Worm (Caenorhabditis elegans) whole organism, L4 larva: ENCODE data around the gene nlp-56.
A peak's percentile ranks its signal among the peaks of the same experiment; 100 is the strongest.

Experiments used
- D1046.2 ChIP-seq: fragments of 200-800 bp; sonication (Bioruptor generic); IDR thresholded peaks from 2 replicates; pipeline ENCODE4 v1.3.6; 2022; ENCODE audit warnings: missing genetic modification characterization, missing compliant biosample characterization
- F26F4.8 ChIP-seq: fragments of 200-800 bp; sonication (Bioruptor generic); conservative IDR thresholded peaks from 2 replicates; pipeline ENCODE4 v1.3.6; 2022; ENCODE audit warnings: missing genetic modification characterization, missing compliant biosample characterization
- R02D3.7 ChIP-seq: fragments of 150-350 bp; sonication (generic microtip); optimal IDR thresholded peaks from 3 replicates; lab custom pipeline; 2014; ENCODE audit warnings: missing biosample characterization, missing genetic modification characterization
- T26A8.4 ChIP-seq: fragments of 200-800 bp; sonication (Bioruptor generic); IDR thresholded peaks from 2 replicates; pipeline ENCODE4 v1.3.6; 2022; ENCODE audit warnings: missing genetic modification characterization, missing compliant biosample characterization
- Y48G9A.11 ChIP-seq: fragments of 200-800 bp; sonication (Bioruptor generic); IDR thresholded peaks from 2 replicates; pipeline ENCODE4 v1.3.6; 2022; ENCODE audit warnings: missing genetic modification reagents, missing genetic modification characterization, missing compliant biosample characterization
- aha-1 ChIP-seq: fragments of 150-350 bp; peaks from one replicate; lab custom pipeline; 2014; ENCODE audit warnings: missing biosample characterization, missing genetic modification characterization
- aly-2 ChIP-seq: sonication (generic microtip); optimal IDR thresholded peaks from 2 replicates; lab custom pipeline; 2018; ENCODE audit warnings: missing biosample characterization, missing genetic modification characterization
- ama-1 ChIP-seq: fragments of 150-350 bp; optimal IDR thresholded peaks from 2 replicates; lab custom pipeline; 2014; ENCODE audit warnings: inconsistent platforms, mixed read lengths
- ceh-20 ChIP-seq: fragments of 200-800 bp; sonication (Bioruptor generic); IDR thresholded peaks from 2 replicates; pipeline ENCODE4 v1.3.6; 2022; ENCODE audit warnings: missing genetic modification reagents, missing genetic modification characterization, missing compliant biosample characterization
- ceh-28 ChIP-seq: fragments of 150-350 bp; optimal IDR thresholded peaks from 2 replicates; lab custom pipeline; 2014; ENCODE audit warnings: missing biosample characterization, missing genetic modification reagents, missing genetic modification characterization
- ceh-32 ChIP-seq: sonication (generic microtip); optimal IDR thresholded peaks from 2 replicates; lab custom pipeline; 2016; ENCODE audit warnings: mild to moderate bottlenecking, missing genetic modification characterization, missing compliant biosample characterization; ENCODE audit not compliant: poor library complexity
- ceh-82 ChIP-seq: sonication (generic microtip); optimal IDR thresholded peaks from 2 replicates; lab custom pipeline; 2017; ENCODE audit warnings: missing biosample characterization, missing genetic modification characterization
- cey-2 ChIP-seq: sonication (generic microtip); optimal IDR thresholded peaks from 3 replicates; lab custom pipeline; 2017; ENCODE audit warnings: missing genetic modification characterization, mild to moderate bottlenecking, missing compliant biosample characterization, antibody characterized with exemption, borderline replicate concordance; ENCODE audit not compliant: insufficient read depth
- ctbp-1 ChIP-seq: fragments of 200-800 bp; sonication (Bioruptor generic); IDR thresholded peaks from 2 replicates; pipeline ENCODE4 v1.3.6; 2022; ENCODE audit warnings: missing genetic modification reagents, missing genetic modification characterization, missing compliant biosample characterization
- daf-12 ChIP-seq: fragments of 150-350 bp; optimal IDR thresholded peaks from 2 replicates; lab custom pipeline; 2014; ENCODE audit warnings: missing biosample characterization, missing genetic modification reagents, missing genetic modification characterization
- daf-16 ChIP-seq, 3 experiments: sonication (generic microtip); optimal IDR thresholded peaks; 2 replicates each; lab custom pipeline; 2016 to 2017; ENCODE audit warnings: missing genetic modification characterization in 3 of 3, missing genetic modification reagents in 3 of 3, mild to moderate bottlenecking in 2 of 3, missing compliant biosample characterization in 2 of 3, missing biosample characterization in 1 of 3, moderate library complexity in 1 of 3
- daf-19 ChIP-seq: fragments of 200-800 bp; sonication (Bioruptor generic); conservative IDR thresholded peaks from 2 replicates; pipeline ENCODE4 v1.3.6; 2022; ENCODE audit warnings: missing genetic modification characterization, missing compliant biosample characterization
- dmd-6 ChIP-seq: fragments of 200-800 bp; sonication (Bioruptor generic); IDR thresholded peaks from 2 replicates; pipeline ENCODE4 v1.3.6; 2022; ENCODE audit warnings: missing genetic modification reagents, missing genetic modification characterization, missing compliant biosample characterization
- dmd-8 ChIP-seq: fragments of 200-800 bp; sonication (Bioruptor generic); IDR thresholded peaks from 2 replicates; pipeline ENCODE4 v1.3.6; 2022; ENCODE audit warnings: missing genetic modification characterization, missing compliant biosample characterization
- dve-1 ChIP-seq: sonication (generic microtip); optimal IDR thresholded peaks from 2 replicates; lab custom pipeline; 2017; ENCODE audit warnings: antibody characterized with exemption, mild to moderate bottlenecking, missing genetic modification characterization, missing compliant biosample characterization; ENCODE audit not compliant: insufficient read depth
- egl-27 ChIP-seq: sonication (generic microtip); optimal IDR thresholded peaks from 3 replicates; lab custom pipeline; 2017; ENCODE audit warnings: missing biosample characterization, missing genetic modification reagents, missing genetic modification characterization
- egl-43 ChIP-seq: fragments of 200-800 bp; sonication (Bioruptor generic); IDR thresholded peaks from 2 replicates; pipeline ENCODE4 v1.3.6; 2022; ENCODE audit warnings: missing genetic modification reagents, missing genetic modification characterization, missing compliant biosample characterization
- fkh-10 ChIP-seq: fragments of 150-350 bp; optimal IDR thresholded peaks from 2 replicates; lab custom pipeline; 2014; ENCODE audit warnings: missing biosample characterization, missing genetic modification reagents, missing genetic modification characterization
- hif-1 ChIP-seq, 2 experiments: sonication (generic microtip); optimal IDR thresholded peaks; 2 replicates each; lab custom pipeline; 2016 to 2017; ENCODE audit warnings: missing compliant biosample characterization in 2 of 2, missing genetic modification characterization in 2 of 2, missing genetic modification reagents in 2 of 2, missing genotype in 2 of 2, mild to moderate bottlenecking in 1 of 2
- hlh-11 ChIP-seq: fragments of 200-800 bp; sonication (Bioruptor generic); optimal IDR thresholded peaks from 2 replicates; lab custom pipeline; 2018; ENCODE audit warnings: mild to moderate bottlenecking, missing genetic modification characterization, missing compliant biosample characterization
- hlh-30 ChIP-seq: sonication (generic microtip); optimal IDR thresholded peaks from 2 replicates; lab custom pipeline; 2017; ENCODE audit warnings: antibody characterized with exemption, mild to moderate bottlenecking, missing genetic modification characterization, missing compliant biosample characterization; ENCODE audit not compliant: insufficient read depth
- lin-13 ChIP-seq: fragments of 150-350 bp; optimal IDR thresholded peaks from 2 replicates; lab custom pipeline; 2014; ENCODE audit warnings: missing biosample characterization, missing genetic modification reagents, missing genetic modification characterization
- lsy-2 ChIP-seq, 2 experiments: fragments of 150-350 bp in 1 of 2; sonication (generic microtip) in 1 of 2; optimal IDR thresholded peaks; 2 replicates each; lab custom pipeline; 2014 to 2017; ENCODE audit warnings: missing biosample characterization in 2 of 2, missing genetic modification characterization in 2 of 2
- mdl-1 ChIP-seq, 2 experiments: fragments of 150-350 bp in 1 of 2; sonication (generic microtip) in 1 of 2; optimal IDR thresholded peaks; 2 replicates each; lab custom pipeline; 2014 to 2017; ENCODE audit warnings: missing biosample characterization in 2 of 2, missing genetic modification characterization in 2 of 2
- mep-1 ChIP-seq: fragments of 150-350 bp; sonication (generic microtip); optimal IDR thresholded peaks from 3 replicates; lab custom pipeline; 2014; ENCODE audit warnings: missing biosample characterization, missing genetic modification characterization
- mes-2 ChIP-seq: sonication (generic microtip); optimal IDR thresholded peaks from 2 replicates; lab custom pipeline; 2016; ENCODE audit warnings: missing genotype, mild to moderate bottlenecking, missing genetic modification characterization, missing compliant biosample characterization; ENCODE audit not compliant: poor library complexity, severe bottlenecking
- nhr-102 ChIP-seq: sonication (generic microtip); optimal IDR thresholded peaks from 2 replicates; lab custom pipeline; 2016; ENCODE audit warnings: mild to moderate bottlenecking, missing genetic modification characterization, moderate library complexity, missing compliant biosample characterization
- nhr-25 ChIP-seq: sonication (generic microtip); optimal IDR thresholded peaks from 2 replicates; lab custom pipeline; 2017; ENCODE audit warnings: missing genetic modification characterization, mild to moderate bottlenecking, missing compliant biosample characterization, antibody characterized with exemption, moderate library complexity, borderline replicate concordance; ENCODE audit not compliant: insufficient read depth
- nhr-41 ChIP-seq: fragments of 200-800 bp; sonication (Bioruptor generic); IDR thresholded peaks from 2 replicates; pipeline ENCODE4 v1.3.6; 2022; ENCODE audit warnings: missing genetic modification reagents, missing genetic modification characterization, missing compliant biosample characterization
- nhr-48 ChIP-seq: sonication (generic microtip); optimal IDR thresholded peaks from 2 replicates; lab custom pipeline; 2016; ENCODE audit warnings: mild to moderate bottlenecking, missing genetic modification characterization, missing compliant biosample characterization
- nhr-6 ChIP-seq: fragments of 150-350 bp; optimal IDR thresholded peaks from 2 replicates; lab custom pipeline; 2014; ENCODE audit warnings: missing biosample characterization, missing genetic modification characterization
- pha-4 ChIP-seq, 2 experiments: fragments of 150-350 bp in 1 of 2; fragments of 200-800 bp in 1 of 2; sonication (Bioruptor generic) in 1 of 2; IDR thresholded peaks in 1 of 2; optimal IDR thresholded peaks in 1 of 2; 2 replicates each; pipeline versions ENCODE4 v1.3.6 to Lab custom; 2014 to 2022; ENCODE audit warnings: missing genetic modification characterization in 2 of 2, missing genetic modification reagents in 2 of 2, missing biosample characterization in 1 of 2, missing compliant biosample characterization in 1 of 2
- set-16 ChIP-seq: fragments of 200-800 bp; sonication (Bioruptor generic); IDR thresholded peaks from 2 replicates; pipeline ENCODE4 v1.3.6; 2022; ENCODE audit warnings: missing genetic modification reagents, missing genetic modification characterization, missing compliant biosample characterization
- snpc-1.2 ChIP-seq: fragments of 200-800 bp; sonication (Bioruptor generic); IDR thresholded peaks from 2 replicates; pipeline ENCODE4 v1.3.6; 2022; ENCODE audit warnings: missing genetic modification reagents, missing genetic modification characterization, missing compliant biosample characterization
- tra-1 ChIP-seq: fragments of 200-800 bp; sonication (Bioruptor generic); IDR thresholded peaks from 2 replicates; pipeline ENCODE4 v1.3.6; 2022; ENCODE audit warnings: missing genetic modification reagents, missing genetic modification characterization, missing compliant biosample characterization
- unc-130 ChIP-seq: sonication (generic microtip); optimal IDR thresholded peaks from 2 replicates; lab custom pipeline; 2016; ENCODE audit warnings: missing genetic modification reagents, missing genetic modification characterization, missing compliant biosample characterization
- unc-39 ChIP-seq: sonication (generic microtip); optimal IDR thresholded peaks from 2 replicates; lab custom pipeline; 2017; ENCODE audit warnings: missing biosample characterization, missing genetic modification characterization
- unc-62 ChIP-seq, 3 experiments: fragments of 150-350 bp in 1 of 3; sonication (generic microtip); optimal IDR thresholded peaks in 2 of 3; peaks in 1 of 3; 1 replicate in 1 of 3; 2 replicates in 2 of 3; lab custom pipeline; 2014 to 2017; ENCODE audit warnings: missing biosample characterization in 3 of 3, missing genetic modification characterization in 3 of 3, missing genetic modification reagents in 3 of 3, missing genotype in 1 of 3

The nlp-56 gene

DNA sequence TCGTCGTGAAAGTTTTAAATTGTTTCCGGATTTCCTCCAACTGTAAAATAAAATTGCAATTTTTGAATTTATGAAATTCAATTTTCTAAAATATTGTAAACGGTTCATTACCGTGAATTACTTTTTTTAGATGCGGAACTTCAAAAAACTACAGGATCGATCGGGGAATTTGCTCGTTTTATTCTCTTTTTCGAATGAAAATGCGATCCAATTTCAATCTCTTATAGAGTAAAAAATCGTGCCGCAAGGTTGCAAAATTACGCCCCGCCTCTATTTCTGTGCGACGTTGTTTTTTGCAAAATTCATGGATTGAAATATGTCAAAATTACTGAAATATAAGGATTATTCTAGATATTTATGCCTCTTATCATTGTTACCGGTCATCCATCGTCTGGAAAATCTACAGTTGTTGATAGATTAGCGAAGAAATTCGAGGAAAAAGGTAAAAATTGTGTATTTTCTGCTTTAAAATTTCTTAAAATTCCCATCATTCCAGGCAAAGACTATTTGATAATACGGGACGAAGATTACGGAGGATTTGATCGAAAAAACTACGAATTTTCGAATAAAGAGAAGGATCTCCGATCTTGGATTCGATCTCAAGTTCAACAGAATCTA, 15.2 kb downstream of the nlp-56 start, which contains the start of gene Y57G11C.43 (continued):
- TF ChIP-seq dmd-6 (GFP tag; lab: Robert Waterston, UW) (no peak), hif-1 (tag; optimal IDR thresholded peaks at IDR 0.05; lab: Kevin White, UChicago) (no peak), nhr-6 (tag; lab: Kevin White, UChicago) (no peak), pha-4 (GFP tag; IDR thresholded peaks at IDR 0.05; lab: Robert Waterston, UW) (peak; percentile 21; the same call in 1 of the 2 replicates), pha-4 (tag; optimal IDR thresholded peaks at IDR 0.05; lab: Kevin White, UChicago) (no peak), Y48G9A.11 (GFP tag; lab: Robert Waterston, UW) (no peak), nhr-102 (tag; lab: Kevin White, UChicago) (no peak), dmd-8 (no peak), snpc-1.2 (GFP tag; lab: Robert Waterston, UW) (peak; percentile 83), ceh-28 (no peak), D1046.2 (GFP tag; lab: Robert Waterston, UW) (no peak), aha-1 (tag; lab: Kevin White, UChicago) (peak; percentile 66), ceh-82 (tag; lab: Kevin White, UChicago) (no peak), egl-27 (tag; lab: Kevin White, UChicago) (no peak), ctbp-1 (GFP tag; lab: Robert Waterston, UW) (no peak), mdl-1 (tag; optimal IDR thresholded peaks at IDR 0.05; lab: Kevin White, UChicago) (no peak), hlh-30 (tag; lab: Kevin White, UChicago) (no peak), daf-16 (GFP tag; optimal IDR thresholded peaks at IDR 0.05; lab: Kevin White, UChicago) (no peak), daf-16 (tag; optimal IDR thresholded peaks at IDR 0.05; lab: Kevin White, UChicago) (no peak)

DNA sequence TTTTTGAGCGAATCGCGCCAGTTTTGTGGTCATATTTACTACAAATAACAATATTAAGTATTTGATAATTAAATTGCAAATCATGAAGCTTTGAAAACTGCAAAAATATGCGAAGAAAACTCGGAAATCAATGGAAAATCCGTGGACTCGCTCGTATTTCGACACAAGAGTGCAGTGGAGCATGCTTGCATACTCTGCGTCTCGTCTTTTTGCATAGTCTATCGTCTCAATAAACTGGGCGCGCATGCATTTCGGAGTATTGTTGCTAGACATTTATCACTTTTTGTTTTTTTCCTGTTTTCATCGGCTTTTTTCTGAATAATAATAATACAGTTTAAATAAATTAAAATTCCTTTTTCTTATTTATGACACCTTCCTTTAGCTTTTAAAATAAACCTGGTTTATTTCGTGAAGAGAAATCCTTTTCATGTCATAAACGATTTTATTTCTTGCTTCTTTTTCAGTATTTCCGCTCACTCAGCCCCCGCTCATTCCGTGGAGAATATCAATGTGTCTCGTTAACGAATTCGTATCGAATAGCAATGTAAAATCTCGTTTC, 16.8 kb downstream of the nlp-56 start, which contains the start of the genes mrps-7 and Y57G11C.3:
mrps-7 (minus strand) TSS at position 38 of the 559 bp plus-strand sequence.
Y57G11C.3 (plus strand) TSS at position 509 of the 559 bp plus-strand sequence.
- TF ChIP-seq ama-1 (lab: Kevin White, UChicago) (peak; percentile 58), Y48G9A.11 (GFP tag; lab: Robert Waterston, UW) (peak; percentile 96), fkh-10 (peak; percentile 82), unc-130 (peak; percentile 27), lsy-2 (tag; optimal IDR thresholded peaks at IDR 0.05; lab: Kevin White, UChicago) (peak; percentile 67 to 95), ceh-32 (tag; lab: Kevin White, UChicago) (no peak), unc-62 (GFP tag; optimal IDR thresholded peaks at IDR 0.05 in 1 of 2; lab: Kevin White, UChicago) (peak in 1 of 2 experiments; percentile 87), unc-62 (tag; optimal IDR thresholded peaks at IDR 0.05; lab: Kevin White, UChicago) (no peak), hlh-11 (tag; lab: Kevin White, UChicago) (peak; percentile 76), nhr-41 (GFP tag; lab: Robert Waterston, UW) (no peak), tra-1 (GFP tag; lab: Robert Waterston, UW) (no peak), cey-2 (tag; lab: Kevin White, UChicago) (no peak), lin-13 (GFP tag; lab: Kevin White, UChicago) (peak; percentile 76), unc-39 (tag; lab: Kevin White, UChicago) (no peak), dmd-6 (GFP tag; lab: Robert Waterston, UW) (peak; percentile 77), egl-43 (GFP tag; lab: Robert Waterston, UW) (0 out of 2 replicates have a peak, but pooled peaks have one; percentile 41), ceh-28 (no peak), daf-12 (no peak), pha-4 (GFP tag; IDR thresholded peaks at IDR 0.05; lab: Robert Waterston, UW) (peak; percentile 28; the same call in 1 of the 2 replicates), pha-4 (tag; optimal IDR thresholded peaks at IDR 0.05; lab: Kevin White, UChicago) (peak; percentile 91), nhr-25 (tag; lab: Kevin White, UChicago) (peak; percentile 6), ctbp-1 (GFP tag; lab: Robert Waterston, UW) (0 out of 2 replicates have a peak, but pooled peaks have one; percentile 52), set-16 (GFP tag; lab: Robert Waterston, UW) (no peak), nhr-48 (tag; lab: Kevin White, UChicago) (peak; percentile 24), mes-2 (tag; lab: Kevin White, UChicago) (peak; percentile 93), T26A8.4 (GFP tag; lab: Robert Waterston, UW) (peak; percentile 76), mep-1 (tag; lab: Kevin White, UChicago) (peak; percentile 91), F26F4.8 (GFP tag; lab: Robert Waterston, UW) (no peak), dve-1 (peak; percentile 97), aha-1 (tag; lab: Kevin White, UChicago) (peak; percentile 96), ceh-20 (no peak), snpc-1.2 (GFP tag; lab: Robert Waterston, UW) (peak; percentile 87), daf-19 (GFP tag; lab: Robert Waterston, UW) (no peak), aly-2 (tag; lab: Kevin White, UChicago) (no peak), R02D3.7 (tag; lab: Kevin White, UChicago) (peak; percentile 93)
